Fruit fly (Drosophila melanogaster): ENCODE data around the gene Arpc3B.

Arpc3B gene

dm6 chrX:17147983-17148637 lies 42.5 kb upstream of the Arpc3B start, which contains the start of gene RpS5a (continued):
- TF ChIP-seq CG12659 (GFP tag; optimal IDR thresholded peaks at IDR 0.05) = peak; percentile 88
- no peak for TF ChIP-seq dan (GFP tag; IDR thresholded peaks at IDR 0.05)
- peak; percentile 58 for TF ChIP-seq CG6654 (GFP tag; optimal IDR thresholded peaks at IDR 0.05)
- peak; percentile 79 for TF ChIP-seq vvl (GFP tag; IDR thresholded peaks at IDR 0.05)
- TF ChIP-seq pho (GFP tag; optimal IDR thresholded peaks at IDR 0.05) = peak; percentile 77
- TF ChIP-seq CG11398 (GFP tag; optimal IDR thresholded peaks at IDR 0.05) = peak; percentile 77
- TF ChIP-seq CG12942 (GFP tag; optimal IDR thresholded peaks at IDR 0.05) = peak; percentile 69
- TF ChIP-seq CHES-1-like (GFP tag; optimal IDR thresholded peaks at IDR 0.05) = peak; percentile 81
- peak; percentile 50 for TF ChIP-seq trem (tag; optimal IDR thresholded peaks at IDR 0.05)
- peak; percentile 60 for TF ChIP-seq ac (GFP tag; optimal IDR thresholded peaks at IDR 0.05)
- peak; percentile 68 for TF ChIP-seq al (GFP tag; IDR thresholded peaks at IDR 0.05)
- TF ChIP-seq CG7928 (GFP tag; optimal IDR thresholded peaks at IDR 0.05) = peak; percentile 89
- no peak for TF ChIP-seq Mrtf (GFP tag; IDR thresholded peaks at IDR 0.05)
- peak; percentile 98 for TF ChIP-seq YL-1 (GFP tag; optimal IDR thresholded peaks at IDR 0.05)
- peak; percentile 87 for TF ChIP-seq her (GFP tag; optimal IDR thresholded peaks at IDR 0.05)
- peak; percentile 66 for TF ChIP-seq CG17328 (GFP tag; IDR thresholded peaks at IDR 0.05)
- TF ChIP-seq Opbp (GFP tag; IDR thresholded peaks at IDR 0.05; ENCODE audit: partially characterized antibody) = peak; percentile 65; the same call in 2 of the 3 replicates
- peak; percentile 31; the same call in 1 of the 2 replicates for TF ChIP-seq bbx (GFP tag; IDR thresholded peaks at IDR 0.05; ENCODE audit: partially characterized antibody)
- TF ChIP-seq Pdp1 (GFP tag; optimal IDR thresholded peaks at IDR 0.05) = peak; percentile 70 to 74
- peak; percentile 75 for TF ChIP-seq CG6254 (GFP tag; optimal IDR thresholded peaks at IDR 0.05)
- TF ChIP-seq CG18476 (GFP tag; optimal IDR thresholded peaks at IDR 0.05) = peak; percentile 3
- peak; percentile 55; the same call in 1 of the 2 replicates for TF ChIP-seq wdn (GFP tag; IDR thresholded peaks at IDR 0.05)
- peak; percentile 64 for TF ChIP-seq Atf6 (GFP tag; IDR thresholded peaks at IDR 0.05)
- TF ChIP-seq Trl (optimal IDR thresholded peaks at IDR 0.05) = no peak
- TF ChIP-seq Trl (GFP tag; optimal IDR thresholded peaks at IDR 0.05) = peak; percentile 86
- peak; percentile 59 to 65 for TF ChIP-seq Hr51 (GFP tag; optimal IDR thresholded peaks at IDR 0.05)
- TF ChIP-seq Fer3 (tag; optimal IDR thresholded peaks at IDR 0.05) = peak; percentile 76
- peak; percentile 75 for TF ChIP-seq dmrt11E (tag; optimal IDR thresholded peaks at IDR 0.05)
- no peak for TF ChIP-seq Tbp (GFP tag; optimal IDR thresholded peaks at IDR 0.05)
- peak; percentile 91 for TF ChIP-seq Hmr (GFP tag; optimal IDR thresholded peaks at IDR 0.05)
- peak; percentile 74 for TF ChIP-seq pzg (GFP tag; optimal IDR thresholded peaks at IDR 0.05)
- peak; percentile 73 for TF ChIP-seq CG33557 (GFP tag; optimal IDR thresholded peaks at IDR 0.05)
- peak; percentile 86 for TF ChIP-seq CG17186 (GFP tag; optimal IDR thresholded peaks at IDR 0.05)
- TF ChIP-seq pfk (GFP tag; optimal IDR thresholded peaks at IDR 0.05) = peak; percentile 72
- TF ChIP-seq aop (GFP tag; IDR thresholded peaks at IDR 0.05) = no peak
- peak; percentile 90 for TF ChIP-seq CG16813 (GFP tag; IDR thresholded peaks at IDR 0.05; ENCODE audit: partially characterized antibody)
- peak; percentile 74 for TF ChIP-seq Vsx1 (GFP tag; optimal IDR thresholded peaks at IDR 0.05)
- peak; percentile 41 for TF ChIP-seq vfl (GFP tag; optimal IDR thresholded peaks at IDR 0.05)
- TF ChIP-seq BtbVII (GFP tag; optimal IDR thresholded peaks at IDR 0.05) = peak; percentile 86
- peak; percentile 77 for TF ChIP-seq CG9817 (tag; optimal IDR thresholded peaks at IDR 0.05)
- peak; percentile 47; the same call in 1 of the 2 replicates for TF ChIP-seq CG11085 (GFP tag; IDR thresholded peaks at IDR 0.05)
- TF ChIP-seq ap (GFP tag; IDR thresholded peaks at IDR 0.05) = peak; percentile 45; the same call in 1 of the 2 replicates
- peak; percentile 52; the same call in 1 of the 2 replicates for TF ChIP-seq CG32767 (GFP tag; IDR thresholded peaks at IDR 0.05)
- no peak for TF ChIP-seq CG43689 (GFP tag; IDR thresholded peaks at IDR 0.05)
- peak; percentile 35; the same call in 1 of the 2 replicates for TF ChIP-seq wor (GFP tag; IDR thresholded peaks at IDR 0.05)
- peak; percentile 93 for TF ChIP-seq BEAF-32 (GFP tag; optimal IDR thresholded peaks at IDR 0.05)
- TF ChIP-seq CG17568 (GFP tag; optimal IDR thresholded peaks at IDR 0.05) = peak; percentile 62
- TF ChIP-seq Antp (GFP tag; optimal IDR thresholded peaks at IDR 0.05) = peak; percentile 82
- TF ChIP-seq CG14965 (GFP tag; optimal IDR thresholded peaks at IDR 0.05; ENCODE audit: borderline replicate concordance) = peak; percentile 55

Measured in whole organism, embryonic.